Worm (Caenorhabditis elegans) whole organism, young adult: ENCODE data around the gene C16C8.10.

Experiments used
- F49E8.2 ChIP-seq: sonication (generic microtip); optimal IDR thresholded peaks from 3 replicates; lab custom pipeline; 2017; ENCODE audit warnings: missing genetic modification characterization, mild to moderate bottlenecking, missing compliant biosample characterization, antibody characterized with exemption, moderate library complexity; ENCODE audit not compliant: insufficient read depth
- bed-1 ChIP-seq: fragments of 200-800 bp; sonication (Bioruptor generic); IDR thresholded peaks from 2 replicates; pipeline ENCODE4 v1.3.6; 2022; ENCODE audit warnings: missing genetic modification reagents, missing genetic modification characterization, missing compliant biosample characterization
- ceh-100 ChIP-seq: fragments of 200-800 bp; sonication (Bioruptor generic); IDR thresholded peaks from 2 replicates; pipeline ENCODE4 v1.3.6; 2022; ENCODE audit warnings: missing genetic modification reagents, missing genetic modification characterization, missing compliant biosample characterization
- hlh-12 ChIP-seq: sonication (generic microtip); optimal IDR thresholded peaks from 2 replicates; lab custom pipeline; 2016; ENCODE audit warnings: missing genetic modification characterization, missing compliant biosample characterization
- mel-28 ChIP-seq: sonication (generic microtip); optimal IDR thresholded peaks from 2 replicates; lab custom pipeline; 2016; ENCODE audit warnings: borderline replicate concordance, mild to moderate bottlenecking, missing genetic modification characterization, missing compliant biosample characterization
- unc-62 ChIP-seq: fragments of 150-350 bp; optimal IDR thresholded peaks from 2 replicates; lab custom pipeline; 2014; ENCODE audit warnings: missing biosample characterization, missing genetic modification reagents, missing genetic modification characterization

ce11 chrII:3502520-3503323 is 38.2 kb upstream of the C16C8.10 start, which contains the start of the genes col-71 and Y49F6B.2:
- TF ChIP-seq unc-62 (GFP tag; lab: Kevin White, UChicago), result no peak
- no peak for TF ChIP-seq mel-28 (tag; lab: Kevin White, UChicago)
- no peak for TF ChIP-seq bed-1 (GFP tag; lab: Robert Waterston, UW)
- TF ChIP-seq hlh-12, result no peak
- TF ChIP-seq ceh-100, result peak; percentile 39
- TF ChIP-seq F49E8.2 (tag; lab: Kevin White, UChicago), result no peak
